Worm (Caenorhabditis elegans): Measurements from ENCODE around the gene T02H6.1.

ce11 chrII:671025-671424 is 38.2 kb upstream of the T02H6.1 start, which contains the start of gene sri-46:
- TF ChIP-seq nfyb-1 (GFP tag; IDR thresholded peaks at IDR 0.05) (no peak), attf-5 (GFP tag; optimal IDR thresholded peaks at IDR 0.05) (no peak), F57A8.1 (GFP tag; optimal IDR thresholded peaks at IDR 0.05) (no peak)
